In the genomic region with DNA sequence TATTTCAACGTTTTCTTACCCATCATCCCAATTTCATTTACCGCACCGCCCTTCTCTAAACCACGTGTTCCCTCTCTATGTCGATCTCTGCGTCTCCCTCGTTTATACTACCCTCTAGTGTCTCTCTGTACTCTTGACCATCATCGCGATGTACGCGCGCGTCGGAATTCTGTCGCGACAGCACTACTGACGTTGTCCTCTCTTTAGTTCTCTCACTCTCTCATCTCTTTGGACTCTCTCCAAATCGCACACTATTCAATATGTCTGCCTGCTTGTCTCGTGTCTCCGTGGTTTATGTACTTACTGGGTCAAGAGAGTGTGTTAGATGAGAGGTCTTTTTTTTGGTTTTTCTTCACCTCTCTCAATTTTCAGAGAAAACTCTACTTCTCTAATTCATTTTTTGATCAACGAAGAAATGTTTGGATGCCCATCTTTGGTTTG, we compare ENCODE assay signal across 3 worm cellular contexts.
TF ChIP-seq lines count a peak whose summit lies in the region.

No protein-coding gene starts in this region.

TF ChIP-seq in whole organism, L1 larva, 84 proteins besides CTCF, POLR2A, EP300 and RAD21 (continued from another document and continues in another):
- TF ChIP-seq unc-62 (GFP tag; optimal IDR thresholded peaks at IDR 0.05; lab: Kevin White, UChicago), result no peak
- peak; percentile 98 for TF ChIP-seq egl-13 (tag; optimal IDR thresholded peaks at IDR 0.05; lab: Kevin White, UChicago)
- peak; percentile 88 to 96 for TF ChIP-seq efl-1 (optimal IDR thresholded peaks at IDR 0.05; lab: Kevin White, UChicago)
- TF ChIP-seq efl-1 (GFP tag; optimal IDR thresholded peaks at IDR 0.05 in 1 of 2; lab: Kevin White, UChicago), result peak; percentile 61 to 96
- TF ChIP-seq lin-35 (GFP tag; optimal IDR thresholded peaks at IDR 0.05; lab: Kevin White, UChicago), result peak; percentile 87 to 92
- TF ChIP-seq fkh-10 (GFP tag; optimal IDR thresholded peaks at IDR 0.05; lab: Kevin White, UChicago), result peak; percentile 98
- peak; percentile 90 to 95 (median 92) for TF ChIP-seq ceh-82 (tag; optimal IDR thresholded peaks at IDR 0.05; lab: Kevin White, UChicago)
- TF ChIP-seq nhr-12 (tag; optimal IDR thresholded peaks at IDR 0.05; lab: Kevin White, UChicago), result no peak
- peak; percentile 69 for TF ChIP-seq blmp-1 (tag; optimal IDR thresholded peaks at IDR 0.05; lab: Kevin White, UChicago)
- TF ChIP-seq pax-3 (tag; optimal IDR thresholded peaks at IDR 0.05; lab: Kevin White, UChicago), result peak; percentile 98
- peak; percentile 93 for TF ChIP-seq nhr-11 (tag; optimal IDR thresholded peaks at IDR 0.05; lab: Kevin White, UChicago)
- TF ChIP-seq sptf-1 (tag; optimal IDR thresholded peaks at IDR 0.05; lab: Kevin White, UChicago), result no peak
- TF ChIP-seq fkh-4 (tag; optimal IDR thresholded peaks at IDR 0.05; lab: Kevin White, UChicago; ENCODE audit: borderline replicate concordance), result peak; percentile 83
- peak; percentile 66 for TF ChIP-seq ces-1 (GFP tag; optimal IDR thresholded peaks at IDR 0.05; lab: Kevin White, UChicago)
- peak; percentile 90 for TF ChIP-seq pqm-1 (tag; optimal IDR thresholded peaks at IDR 0.05; lab: Kevin White, UChicago)
- TF ChIP-seq ceh-88 (GFP tag; IDR thresholded peaks at IDR 0.05; lab: Robert Waterston, UW), result peak; percentile 95
- TF ChIP-seq ceh-90 (tag; optimal IDR thresholded peaks at IDR 0.05; lab: Kevin White, UChicago), result no peak
- TF ChIP-seq pag-3 (tag; optimal IDR thresholded peaks at IDR 0.05; lab: Kevin White, UChicago; ENCODE audit: borderline replicate concordance, insufficient read depth), result no peak
- TF ChIP-seq ceh-8 (GFP tag; optimal IDR thresholded peaks at IDR 0.05; lab: Kevin White, UChicago), result peak; percentile 96
- peak; percentile 58 for TF ChIP-seq C34B4.2 (tag; optimal IDR thresholded peaks at IDR 0.05; lab: Kevin White, UChicago)
- peak; percentile 100 for TF ChIP-seq nhr-19 (GFP tag; conservative IDR thresholded peaks at IDR 0.05; lab: Robert Waterston, UW)
- TF ChIP-seq lir-3 (tag; optimal IDR thresholded peaks at IDR 0.05; lab: Kevin White, UChicago; ENCODE audit: poor library complexity), result peak; percentile 90
- TF ChIP-seq mab-9 (GFP tag; IDR thresholded peaks at IDR 0.05; lab: Robert Waterston, UW), result peak; percentile 95
- peak; percentile 85 for TF ChIP-seq elt-2 (tag; optimal IDR thresholded peaks at IDR 0.05; lab: Kevin White, UChicago)
- TF ChIP-seq dsc-1 (tag; optimal IDR thresholded peaks at IDR 0.05; lab: Kevin White, UChicago), result peak; percentile 99
- TF ChIP-seq mdl-1 (tag; optimal IDR thresholded peaks at IDR 0.05; lab: Kevin White, UChicago), result peak; percentile 99 to 100
- peak; percentile 73 for TF ChIP-seq snpc-4 (tag; optimal IDR thresholded peaks at IDR 0.05; lab: Kevin White, UChicago)
- peak; percentile 95 for TF ChIP-seq sup-37 (GFP tag; optimal IDR thresholded peaks at IDR 0.05; lab: Kevin White, UChicago)
- TF ChIP-seq lin-13 (GFP tag; optimal IDR thresholded peaks at IDR 0.05; lab: Kevin White, UChicago), result peak; percentile 95
- TF ChIP-seq unc-30 (tag; optimal IDR thresholded peaks at IDR 0.05; lab: Kevin White, UChicago), result peak; percentile 58
- TF ChIP-seq egl-27 (tag; optimal IDR thresholded peaks at IDR 0.05; lab: Kevin White, UChicago), result peak; percentile 41 to 98
- peak; percentile 41 for TF ChIP-seq Y116A8C.19 (tag; optimal IDR thresholded peaks at IDR 0.05; lab: Kevin White, UChicago; ENCODE audit: borderline replicate concordance)
- TF ChIP-seq tlp-1 (tag; optimal IDR thresholded peaks at IDR 0.05; lab: Kevin White, UChicago), result no peak
- peak; percentile 99 for TF ChIP-seq unc-86 (tag; optimal IDR thresholded peaks at IDR 0.05; lab: Kevin White, UChicago)
- TF ChIP-seq nhr-90 (tag; optimal IDR thresholded peaks at IDR 0.05; lab: Kevin White, UChicago; ENCODE audit: poor library complexity), result peak; percentile 97
- no peak for TF ChIP-seq nhr-76 (tag; optimal IDR thresholded peaks at IDR 0.05; lab: Kevin White, UChicago)
- TF ChIP-seq lsy-2 (tag; optimal IDR thresholded peaks at IDR 0.05; lab: Kevin White, UChicago), result peak; percentile 94 to 95
- TF ChIP-seq rnt-1 (tag; optimal IDR thresholded peaks at IDR 0.05; lab: Kevin White, UChicago), result peak; percentile 94
- no peak for TF ChIP-seq nhr-28 (tag; optimal IDR thresholded peaks at IDR 0.05; lab: Kevin White, UChicago)
- TF ChIP-seq swsn-7 (tag; optimal IDR thresholded peaks at IDR 0.05; lab: Kevin White, UChicago), result peak; percentile 100
- TF ChIP-seq ceh-63 (GFP tag; optimal IDR thresholded peaks at IDR 0.05; lab: Kevin White, UChicago), result peak; percentile 59

TF ChIP-seq in whole organism, L3 larva, 47 proteins besides CTCF, POLR2A, EP300 and RAD21 (continued from another document):
- TF ChIP-seq nhr-25 (tag; optimal IDR thresholded peaks at IDR 0.05; lab: Kevin White, UChicago) (peak; percentile 96), pqm-1 (tag; optimal IDR thresholded peaks at IDR 0.05; lab: Kevin White, UChicago) (peak; percentile 84), nhr-43 (tag; optimal IDR thresholded peaks at IDR 0.05; lab: Kevin White, UChicago; ENCODE audit: poor library complexity, severe bottlenecking) (peak; percentile 84), lin-39 (tag; optimal IDR thresholded peaks at IDR 0.05; lab: Kevin White, UChicago) (peak; percentile 99), nhr-76 (tag; optimal IDR thresholded peaks at IDR 0.05; lab: Kevin White, UChicago) (peak; percentile 46), egl-27 (tag; optimal IDR thresholded peaks at IDR 0.05; lab: Kevin White, UChicago) (peak; percentile 76), tbx-2 (tag; optimal IDR thresholded peaks at IDR 0.05; lab: Kevin White, UChicago) (peak; percentile 89), elt-1 (tag; optimal IDR thresholded peaks at IDR 0.05; lab: Kevin White, UChicago) (peak; percentile 67), egl-5 (tag; optimal IDR thresholded peaks at IDR 0.05; lab: Kevin White, UChicago) (peak; percentile 97), mdl-1 (tag; optimal IDR thresholded peaks at IDR 0.05; lab: Kevin White, UChicago) (peak; percentile 98), lsy-12 (tag; optimal IDR thresholded peaks at IDR 0.05; lab: Kevin White, UChicago) (peak; percentile 96), unc-62 (GFP tag; optimal IDR thresholded peaks at IDR 0.05; lab: Kevin White, UChicago) (peak; percentile 93), ztf-4 (tag; optimal IDR thresholded peaks at IDR 0.05; lab: Kevin White, UChicago) (peak; percentile 86), zag-1 (tag; optimal IDR thresholded peaks at IDR 0.05; lab: Kevin White, UChicago) (peak; percentile 36), fos-1 (tag; optimal IDR thresholded peaks at IDR 0.05; lab: Kevin White, UChicago) (peak; percentile 54), ama-1 (optimal IDR thresholded peaks at IDR 0.05; lab: Kevin White, UChicago) (peak; percentile 87), ceh-16 (tag; optimal IDR thresholded peaks at IDR 0.05; lab: Kevin White, UChicago) (no peak), elt-3 (tag; optimal IDR thresholded peaks at IDR 0.05; lab: Kevin White, UChicago) (peak in 1 of 3 experiments; percentile 33), hmg-11 (tag; optimal IDR thresholded peaks at IDR 0.05; lab: Kevin White, UChicago) (peak; percentile 96), sea-2 (GFP tag; optimal IDR thresholded peaks at IDR 0.05; lab: Kevin White, UChicago) (no peak), aly-2 (tag; optimal IDR thresholded peaks at IDR 0.05; lab: Kevin White, UChicago) (no peak), ceh-9 (tag; optimal IDR thresholded peaks at IDR 0.05; lab: Kevin White, UChicago) (no peak), fkh-10 (GFP tag; optimal IDR thresholded peaks at IDR 0.05; lab: Kevin White, UChicago) (peak; percentile 81), nhr-77 (tag; optimal IDR thresholded peaks at IDR 0.05; lab: Kevin White, UChicago) (no peak), fkh-2 (tag; optimal IDR thresholded peaks at IDR 0.05; lab: Kevin White, UChicago) (peak; percentile 50), ZK546.5 (tag; optimal IDR thresholded peaks at IDR 0.05; lab: Kevin White, UChicago) (no peak), jun-1 (tag; optimal IDR thresholded peaks at IDR 0.05; lab: Kevin White, UChicago) (peak; percentile 96), pha-4 (tag; optimal IDR thresholded peaks at IDR 0.05; lab: Kevin White, UChicago) (no peak), snpc-4 (tag; optimal IDR thresholded peaks at IDR 0.05; lab: Kevin White, UChicago) (peak; percentile 76)

TF ChIP-seq in whole organism, young adult, 124 proteins besides CTCF, POLR2A, EP300 and RAD21 (continued from another document and continues in another):
- peak; percentile 19 for TF ChIP-seq fkh-3 (tag; optimal IDR thresholded peaks at IDR 0.05; lab: Kevin White, UChicago)
- peak; percentile 43; the same call in 1 of the 2 replicates for TF ChIP-seq Y95B8A.8 (GFP tag; IDR thresholded peaks at IDR 0.05; lab: Robert Waterston, UW)
- no peak for TF ChIP-seq F37B4.10 (GFP tag; IDR thresholded peaks at IDR 0.05; lab: Robert Waterston, UW)
- TF ChIP-seq egl-18 (GFP tag; IDR thresholded peaks at IDR 0.05; lab: Robert Waterston, UW), result no peak
- 0 out of 2 replicates have a peak, but pooled peaks have one; percentile 16 for TF ChIP-seq madf-6 (GFP tag; IDR thresholded peaks at IDR 0.05; lab: Robert Waterston, UW)
- no peak for TF ChIP-seq bed-1 (GFP tag; IDR thresholded peaks at IDR 0.05; lab: Robert Waterston, UW)
- TF ChIP-seq tbp1 (GFP tag; optimal IDR thresholded peaks at IDR 0.05; lab: Kevin White, UChicago), result peak; percentile 69
- TF ChIP-seq B0019.2 (GFP tag; conservative IDR thresholded peaks at IDR 0.05; lab: Robert Waterston, UW), result no peak
- no peak; the same call in 1 of the 2 replicates for TF ChIP-seq zfh-2 (GFP tag; conservative IDR thresholded peaks at IDR 0.05; lab: Robert Waterston, UW)
- TF ChIP-seq mes-4 (tag; optimal IDR thresholded peaks at IDR 0.05; lab: Kevin White, UChicago), result no peak
- peak; percentile 75; the same call in 1 of the 2 replicates for TF ChIP-seq lin-26 (GFP tag; IDR thresholded peaks at IDR 0.05; lab: Robert Waterston, UW)
- no peak for TF ChIP-seq zim-3 (tag; optimal IDR thresholded peaks at IDR 0.05; lab: Kevin White, UChicago)
- TF ChIP-seq nfya-2 (GFP tag; IDR thresholded peaks at IDR 0.05; lab: Robert Waterston, UW), result no peak
- TF ChIP-seq nhr-179 (tag; optimal IDR thresholded peaks at IDR 0.05; lab: Kevin White, UChicago), result no peak
- TF ChIP-seq nhr-80 (tag; optimal IDR thresholded peaks at IDR 0.05; lab: Kevin White, UChicago), result peak; percentile 79
- TF ChIP-seq Y79H2A.3 (GFP tag; conservative IDR thresholded peaks at IDR 0.05; lab: Robert Waterston, UW), result no peak
- TF ChIP-seq lin-40 (tag; optimal IDR thresholded peaks at IDR 0.05; lab: Kevin White, UChicago), result peak; percentile 96
- peak; percentile 78 for TF ChIP-seq mcd-1 (GFP tag; IDR thresholded peaks at IDR 0.05; lab: Robert Waterston, UW)
- TF ChIP-seq ekl-4 (GFP tag; IDR thresholded peaks at IDR 0.05; lab: Robert Waterston, UW), result peak; percentile 82
- no peak for TF ChIP-seq F23B12.7 (tag; optimal IDR thresholded peaks at IDR 0.05; lab: Kevin White, UChicago; ENCODE audit: insufficient read depth)
- no peak for TF ChIP-seq nfya-1 (tag; optimal IDR thresholded peaks at IDR 0.05; lab: Kevin White, UChicago; ENCODE audit: borderline replicate concordance, insufficient read depth)
- peak; percentile 82 for TF ChIP-seq dox-1 (GFP tag; IDR thresholded peaks at IDR 0.05; lab: Robert Waterston, UW)
- TF ChIP-seq F55B11.4 (tag; optimal IDR thresholded peaks at IDR 0.05; lab: Kevin White, UChicago; ENCODE audit: borderline replicate concordance, insufficient read depth), result no peak
- no peak for TF ChIP-seq mxl-1 (tag; optimal IDR thresholded peaks at IDR 0.05; lab: Kevin White, UChicago)
- no peak for TF ChIP-seq ccch-3 (GFP tag; optimal IDR thresholded peaks at IDR 0.05; lab: Kevin White, UChicago)
- TF ChIP-seq Y53F4B.3 (GFP tag; IDR thresholded peaks at IDR 0.05; lab: Robert Waterston, UW), result no peak
- TF ChIP-seq rpc-1 (optimal IDR thresholded peaks at IDR 0.05; lab: Kevin White, UChicago), result no peak
- no peak for TF ChIP-seq rpc-1 (tag; optimal IDR thresholded peaks at IDR 0.05; lab: Kevin White, UChicago)
- TF ChIP-seq pha-4 (tag; optimal IDR thresholded peaks at IDR 0.05; lab: Kevin White, UChicago), result no peak
- TF ChIP-seq let-526 (GFP tag; IDR thresholded peaks at IDR 0.05; lab: Robert Waterston, UW), result peak; percentile 87
- TF ChIP-seq cebp-1 (GFP tag; IDR thresholded peaks at IDR 0.05; lab: Robert Waterston, UW), result 0 out of 2 replicates have a peak, but pooled peaks have one; percentile 26
- TF ChIP-seq cebp-1 (tag; optimal IDR thresholded peaks at IDR 0.05; lab: Kevin White, UChicago), result peak; percentile 92
- TF ChIP-seq snpc-3.4 (tag; optimal IDR thresholded peaks at IDR 0.05; lab: Kevin White, UChicago), result no peak
- no peak for TF ChIP-seq bed-2 (GFP tag; IDR thresholded peaks at IDR 0.05; lab: Robert Waterston, UW)
- TF ChIP-seq nfyb-1 (GFP tag; IDR thresholded peaks at IDR 0.05; lab: Robert Waterston, UW), result peak; percentile 95
- TF ChIP-seq ets-4 (GFP tag; optimal IDR thresholded peaks at IDR 0.05; lab: Kevin White, UChicago), result peak; percentile 59
- peak; percentile 76 for TF ChIP-seq hmg-20 (GFP tag; IDR thresholded peaks at IDR 0.05; lab: Robert Waterston, UW)
- peak; percentile 87 for TF ChIP-seq K11D2.4 (GFP tag; IDR thresholded peaks at IDR 0.05; lab: Robert Waterston, UW)
- TF ChIP-seq lsl-1 (GFP tag; optimal IDR thresholded peaks at IDR 0.05; lab: Kevin White, UChicago), result no peak
- TF ChIP-seq repo-1 (tag; optimal IDR thresholded peaks at IDR 0.05; lab: Kevin White, UChicago), result peak; percentile 60
- TF ChIP-seq C06A6.2 (GFP tag; conservative IDR thresholded peaks at IDR 0.05; lab: Robert Waterston, UW), result peak; percentile 88
- TF ChIP-seq B0035.1 (tag; optimal IDR thresholded peaks at IDR 0.05; lab: Kevin White, UChicago), result peak; percentile 70
- TF ChIP-seq hlh-26 (GFP tag; conservative IDR thresholded peaks at IDR 0.05; lab: Robert Waterston, UW), result no peak
- no peak for TF ChIP-seq xnd-1 (tag; optimal IDR thresholded peaks at IDR 0.05; lab: Kevin White, UChicago)
- no peak for TF ChIP-seq lag-1 (GFP tag; IDR thresholded peaks at IDR 0.05; lab: Robert Waterston, UW)
- no peak for TF ChIP-seq madf-8 (GFP tag; conservative IDR thresholded peaks at IDR 0.05; lab: Robert Waterston, UW)
- TF ChIP-seq D2030.7 (GFP tag; IDR thresholded peaks at IDR 0.05; lab: Robert Waterston, UW), result no peak
- peak; percentile 100 for TF ChIP-seq madf-10 (tag; optimal IDR thresholded peaks at IDR 0.05; lab: Kevin White, UChicago)
- peak; percentile 85 to 91 for TF ChIP-seq let-607 (tag; optimal IDR thresholded peaks at IDR 0.05; lab: Kevin White, UChicago)
- peak; percentile 94 for TF ChIP-seq chd-7 (tag; optimal IDR thresholded peaks at IDR 0.05; lab: Kevin White, UChicago)
- TF ChIP-seq F22D6.2 (tag; optimal IDR thresholded peaks at IDR 0.05; lab: Kevin White, UChicago), result peak; percentile 53
- no peak for TF ChIP-seq nhr-27 (tag; optimal IDR thresholded peaks at IDR 0.05; lab: Kevin White, UChicago)
- TF ChIP-seq aptf-2 (GFP tag; conservative IDR thresholded peaks at IDR 0.05; lab: Robert Waterston, UW), result 0 out of 2 replicates have a peak, but pooled peaks have one; percentile 40
- TF ChIP-seq snpc-4 (GFP tag; optimal IDR thresholded peaks at IDR 0.05; lab: Kevin White, UChicago), result no peak
- peak in 3 of 4 experiments; percentile 14 to 80 (median 79) for TF ChIP-seq snpc-4 (tag; optimal IDR thresholded peaks at IDR 0.05; lab: Kevin White, UChicago)
- peak; percentile 3 for TF ChIP-seq athp-1 (tag; optimal IDR thresholded peaks at IDR 0.05; lab: Kevin White, UChicago)
- peak; percentile 93 for TF ChIP-seq somi-1 (GFP tag; optimal IDR thresholded peaks at IDR 0.05; lab: Kevin White, UChicago)
- TF ChIP-seq egrh-3 (GFP tag; IDR thresholded peaks at IDR 0.05; lab: Robert Waterston, UW), result peak; percentile 50; the same call in 1 of the 2 replicates
- no peak for TF ChIP-seq ceh-79 (tag; optimal IDR thresholded peaks at IDR 0.05; lab: Kevin White, UChicago)
- TF ChIP-seq ceh-91 (GFP tag; IDR thresholded peaks at IDR 0.05; lab: Robert Waterston, UW), result no peak
- no peak for TF ChIP-seq nhr-120 (GFP tag; IDR thresholded peaks at IDR 0.05; lab: Robert Waterston, UW)
- TF ChIP-seq him-1 (tag; optimal IDR thresholded peaks at IDR 0.05; lab: Kevin White, UChicago), result no peak
- TF ChIP-seq F49E8.2 (tag; optimal IDR thresholded peaks at IDR 0.05; lab: Kevin White, UChicago; ENCODE audit: insufficient read depth), result no peak
- no peak for TF ChIP-seq T26A5.8 (tag; optimal IDR thresholded peaks at IDR 0.05; lab: Kevin White, UChicago)
